Worm (Caenorhabditis elegans): ENCODE measurements around the gene cdh-12.

cdh-12 gene

DNA sequence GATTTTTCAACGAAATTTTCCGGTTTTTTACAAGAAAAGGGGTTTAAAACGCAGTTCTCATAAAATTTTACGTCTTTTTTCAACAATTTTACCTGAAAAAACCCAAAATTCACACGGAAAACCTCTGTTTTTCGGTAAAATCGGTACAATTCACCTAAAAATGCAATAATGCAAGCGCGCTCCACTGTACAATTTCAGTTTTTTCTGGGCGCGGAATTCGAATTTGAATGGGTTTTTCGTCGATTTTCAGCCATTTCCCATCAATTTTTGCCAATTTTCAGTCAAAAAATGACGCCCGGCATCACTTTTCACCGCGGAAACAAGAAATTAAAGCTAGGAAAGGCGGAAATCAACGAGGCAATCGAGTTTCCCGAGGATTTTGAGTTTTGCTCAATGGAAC lies 56.0 kb downstream of the cdh-12 start, which contains the start of gene orc-3 (continued):
- peak in 1 of 3 experiments; percentile 69 for TF ChIP-seq lin-35 (GFP tag; optimal IDR thresholded peaks at IDR 0.05)
- no peak for TF ChIP-seq unc-62 (GFP tag; optimal IDR thresholded peaks at IDR 0.05)
- TF ChIP-seq efl-1 (GFP tag; optimal IDR thresholded peaks at IDR 0.05), result peak; percentile 73
- TF ChIP-seq unc-130 (GFP tag; optimal IDR thresholded peaks at IDR 0.05), result no peak
- no peak for TF ChIP-seq madf-10 (tag; optimal IDR thresholded peaks at IDR 0.05)
- no peak for TF ChIP-seq nhr-27 (tag; optimal IDR thresholded peaks at IDR 0.05)
- no peak for TF ChIP-seq pbrm-1 (GFP tag; IDR thresholded peaks at IDR 0.05)
- no peak for TF ChIP-seq xnd-1 (tag; optimal IDR thresholded peaks at IDR 0.05)
- no peak for TF ChIP-seq ztf-6 (GFP tag; IDR thresholded peaks at IDR 0.05)
- TF ChIP-seq egl-18 (GFP tag; IDR thresholded peaks at IDR 0.05), result no peak
- no peak for TF ChIP-seq Y53G8AR.9 (GFP tag; conservative IDR thresholded peaks at IDR 0.05)
- TF ChIP-seq ceh-91 (GFP tag; IDR thresholded peaks at IDR 0.05), result no peak
- TF ChIP-seq dox-1 (GFP tag; IDR thresholded peaks at IDR 0.05), result no peak
- no peak for TF ChIP-seq chd-7 (tag; optimal IDR thresholded peaks at IDR 0.05)
- no peak for TF ChIP-seq F39B2.1 (GFP tag; IDR thresholded peaks at IDR 0.05)
- no peak for TF ChIP-seq madf-3 (GFP tag; IDR thresholded peaks at IDR 0.05)
- peak; percentile 17 for TF ChIP-seq attf-5 (GFP tag; optimal IDR thresholded peaks at IDR 0.05)
- no peak for TF ChIP-seq egrh-3 (GFP tag; IDR thresholded peaks at IDR 0.05)
- no peak for TF ChIP-seq ama-1 (optimal IDR thresholded peaks at IDR 0.05)
- no peak for TF ChIP-seq ama-1 (GFP tag; optimal IDR thresholded peaks at IDR 0.05)
- no peak for TF ChIP-seq gei-17 (GFP tag; optimal IDR thresholded peaks at IDR 0.05)
- TF ChIP-seq F33H1.4 (GFP tag; IDR thresholded peaks at IDR 0.05), result no peak
- TF ChIP-seq dpff-1 (tag; optimal IDR thresholded peaks at IDR 0.05), result no peak
- TF ChIP-seq snpc-1.1 (tag; optimal IDR thresholded peaks at IDR 0.05; ENCODE audit: insufficient read depth), result no peak
- TF ChIP-seq attf-6 (GFP tag; IDR thresholded peaks at IDR 0.05), result no peak
- no peak for TF ChIP-seq K11D2.4 (GFP tag; IDR thresholded peaks at IDR 0.05)
- TF ChIP-seq aptf-2 (GFP tag; conservative IDR thresholded peaks at IDR 0.05), result no peak
- peak; percentile 74 for TF ChIP-seq lin-54 (GFP tag; optimal IDR thresholded peaks at IDR 0.05)
- no peak for TF ChIP-seq C06A6.2 (GFP tag; conservative IDR thresholded peaks at IDR 0.05)
- no peak for TF ChIP-seq zim-3 (tag; optimal IDR thresholded peaks at IDR 0.05)
- TF ChIP-seq ztf-26 (tag; optimal IDR thresholded peaks at IDR 0.05), result no peak
- no peak for TF ChIP-seq B0035.1 (tag; optimal IDR thresholded peaks at IDR 0.05)
- TF ChIP-seq somi-1 (GFP tag; optimal IDR thresholded peaks at IDR 0.05), result no peak
- TF ChIP-seq F57A8.1 (GFP tag; optimal IDR thresholded peaks at IDR 0.05), result no peak

- TF ChIP-seq B0336.3 (GFP tag; IDR thresholded peaks at IDR 0.05), result no peak
- no peak for TF ChIP-seq egl-18 (GFP tag; IDR thresholded peaks at IDR 0.05)
- no peak for TF ChIP-seq F55B11.4 (tag; optimal IDR thresholded peaks at IDR 0.05; ENCODE audit: borderline replicate concordance, insufficient read depth)
- no peak for TF ChIP-seq akir-1 (GFP tag; optimal IDR thresholded peaks at IDR 0.05)
- no peak for TF ChIP-seq nhr-80 (tag; optimal IDR thresholded peaks at IDR 0.05)
Observed at ce11 chrIII:1210638-1211037, 58.8 kb downstream of the cdh-12 start.

ce11 chrIII:1214121-1214673 lies 62.4 kb downstream of the cdh-12 start:
- TF ChIP-seq egrh-3 (GFP tag; IDR thresholded peaks at IDR 0.05) (peak; percentile 56; the same call in 1 of the 2 replicates), D2030.7 (GFP tag; IDR thresholded peaks at IDR 0.05) (peak; percentile 9; the same call in 1 of the 2 replicates), snpc-4 (GFP tag; optimal IDR thresholded peaks at IDR 0.05) (peak; percentile 1), snpc-4 (tag; optimal IDR thresholded peaks at IDR 0.05) (peak in 2 of 4 experiments; percentile 24 to 51), tbx-9 (tag; optimal IDR thresholded peaks at IDR 0.05; ENCODE audit: borderline replicate concordance) (no peak), hmg-1.2 (GFP tag; IDR thresholded peaks at IDR 0.05) (peak; percentile 36), F57C9.4 (tag; optimal IDR thresholded peaks at IDR 0.05) (no peak), sea-2 (GFP tag; IDR thresholded peaks at IDR 0.05) (no peak), cebp-1 (GFP tag; IDR thresholded peaks at IDR 0.05) (peak; percentile 58; the same call in 1 of the 2 replicates), cebp-1 (tag; optimal IDR thresholded peaks at IDR 0.05) (no peak), zfh-2 (GFP tag; conservative IDR thresholded peaks at IDR 0.05) (peak; percentile 90), F37B4.10 (GFP tag; IDR thresholded peaks at IDR 0.05) (no peak), xnd-1 (tag; optimal IDR thresholded peaks at IDR 0.05) (no peak), attf-5 (GFP tag; optimal IDR thresholded peaks at IDR 0.05) (no peak)
